Worm (Caenorhabditis elegans) whole organism, L2 larva: ENCODE data around the gene T23E1.1.

Experiments used
- C34F6.9 ChIP-seq: fragments of 150-350 bp; optimal IDR thresholded peaks from 2 replicates; lab custom pipeline; 2014; ENCODE audit warnings: missing biosample characterization, missing genetic modification characterization
- F13H6.1 ChIP-seq: sonication (generic microtip); optimal IDR thresholded peaks from 2 replicates; lab custom pipeline; 2016; ENCODE audit warnings: missing genetic modification characterization, missing compliant biosample characterization
- Y55F3AM.14 ChIP-seq: fragments of 200-800 bp; sonication (Bioruptor generic); optimal IDR thresholded peaks from 2 replicates; lab custom pipeline; 2018; ENCODE audit warnings: mild to moderate bottlenecking, missing genetic modification characterization, missing compliant biosample characterization
- ZK546.5 ChIP-seq: sonication (generic microtip); optimal IDR thresholded peaks from 2 replicates; lab custom pipeline; 2017; ENCODE audit warnings: missing biosample characterization, missing genetic modification characterization
- alr-1 ChIP-seq: fragments of 150-350 bp; optimal IDR thresholded peaks from 2 replicates; lab custom pipeline; 2014; ENCODE audit warnings: missing biosample characterization, missing genetic modification characterization
- aly-2 ChIP-seq: fragments of 150-350 bp; optimal IDR thresholded peaks from 2 replicates; lab custom pipeline; 2014; ENCODE audit warnings: missing biosample characterization, missing genetic modification characterization
- ceh-82 ChIP-seq: fragments of 150-350 bp; optimal IDR thresholded peaks from 2 replicates; lab custom pipeline; 2014; ENCODE audit warnings: missing biosample characterization, missing genetic modification characterization
- crh-2 ChIP-seq: sonication (generic microtip); optimal IDR thresholded peaks from 2 replicates; lab custom pipeline; 2017; ENCODE audit warnings: missing biosample characterization, missing genetic modification characterization
- egl-27 ChIP-seq: sonication (generic microtip); optimal IDR thresholded peaks from 3 replicates; lab custom pipeline; 2017; ENCODE audit warnings: missing biosample characterization, missing genetic modification reagents, missing genetic modification characterization
- fos-1 ChIP-seq: fragments of 150-350 bp; optimal IDR thresholded peaks from 2 replicates; lab custom pipeline; 2014; ENCODE audit warnings: missing biosample characterization, missing genetic modification characterization
- gmeb-1 ChIP-seq: fragments of 150-350 bp; optimal IDR thresholded peaks from 2 replicates; lab custom pipeline; 2014; ENCODE audit warnings: missing biosample characterization, missing genetic modification characterization
- lin-11 ChIP-seq: fragments of 150-350 bp; sonication (generic microtip); optimal IDR thresholded peaks from 2 replicates; lab custom pipeline; 2014; ENCODE audit warnings: missing biosample characterization, missing genetic modification characterization, inconsistent platforms, mixed read lengths
- lin-39 ChIP-seq: fragments of 150-350 bp; optimal IDR thresholded peaks from 2 replicates; lab custom pipeline; 2014; ENCODE audit warnings: missing biosample characterization, missing genetic modification reagents, missing genetic modification characterization
- lsy-2 ChIP-seq, 2 experiments: fragments of 150-350 bp in 1 of 2; sonication (generic microtip) in 1 of 2; optimal IDR thresholded peaks; 2 replicates each; lab custom pipeline; 2014 to 2017; ENCODE audit warnings: missing biosample characterization in 2 of 2, missing genetic modification characterization in 2 of 2
- mbf-1 ChIP-seq: sonication (generic microtip); optimal IDR thresholded peaks from 2 replicates; lab custom pipeline; 2017; ENCODE audit warnings: missing biosample characterization, missing genetic modification characterization
- mdl-1 ChIP-seq, 2 experiments: fragments of 150-350 bp in 1 of 2; sonication (generic microtip) in 1 of 2; optimal IDR thresholded peaks; 2 replicates each; lab custom pipeline; 2017; ENCODE audit warnings: missing biosample characterization in 2 of 2, missing genetic modification characterization in 2 of 2
- nhr-10 ChIP-seq: sonication (generic microtip); optimal IDR thresholded peaks from 2 replicates; lab custom pipeline; 2017; ENCODE audit warnings: missing biosample characterization, missing genetic modification characterization
- nhr-12 ChIP-seq: fragments of 150-350 bp; optimal IDR thresholded peaks from 2 replicates; lab custom pipeline; 2014; ENCODE audit warnings: missing biosample characterization, missing genetic modification characterization
- nhr-129 ChIP-seq: fragments of 150-350 bp; optimal IDR thresholded peaks from 2 replicates; lab custom pipeline; 2014; ENCODE audit warnings: missing biosample characterization, missing genetic modification characterization
- nhr-21 ChIP-seq: fragments of 150-350 bp; optimal IDR thresholded peaks from 2 replicates; lab custom pipeline; 2014; ENCODE audit warnings: missing biosample characterization, missing genetic modification characterization
- nhr-23 ChIP-seq: fragments of 150-350 bp; optimal IDR thresholded peaks from 2 replicates; lab custom pipeline; 2014; ENCODE audit warnings: missing biosample characterization, missing genetic modification reagents, missing genetic modification characterization
- nhr-25 ChIP-seq: fragments of 150-350 bp; sonication (generic microtip); optimal IDR thresholded peaks from 3 replicates; lab custom pipeline; 2014; ENCODE audit warnings: missing biosample characterization, missing genetic modification characterization
- nhr-6 ChIP-seq: fragments of 150-350 bp; optimal IDR thresholded peaks from 2 replicates; lab custom pipeline; 2014; ENCODE audit warnings: missing biosample characterization, missing genetic modification characterization
- skn-1 ChIP-seq: sonication (generic microtip); optimal IDR thresholded peaks from 2 replicates; lab custom pipeline; 2017; ENCODE audit warnings: missing biosample characterization, missing genetic modification characterization
- sma-3 ChIP-seq: sonication (generic microtip); optimal IDR thresholded peaks from 2 replicates; lab custom pipeline; 2016; ENCODE audit warnings: missing genetic modification reagents, missing genetic modification characterization, missing compliant biosample characterization
- sma-9 ChIP-seq, 2 experiments: fragments of 150-350 bp in 1 of 2; sonication (generic microtip) in 1 of 2; optimal IDR thresholded peaks; 2 replicates each; lab custom pipeline; 2014 to 2016; ENCODE audit warnings: missing genetic modification characterization in 2 of 2, mild to moderate bottlenecking in 1 of 2, missing biosample characterization in 1 of 2, missing compliant biosample characterization in 1 of 2, missing genetic modification reagents in 1 of 2, moderate library complexity in 1 of 2
- snpc-4 ChIP-seq: fragments of 150-350 bp; optimal IDR thresholded peaks from 2 replicates; lab custom pipeline; 2014; ENCODE audit warnings: missing biosample characterization, missing genetic modification characterization
- unc-39 ChIP-seq: fragments of 150-350 bp; optimal IDR thresholded peaks from 2 replicates; lab custom pipeline; 2014; ENCODE audit warnings: missing biosample characterization, missing genetic modification characterization
- unc-55 ChIP-seq: fragments of 150-350 bp; sonication (generic microtip); optimal IDR thresholded peaks from 3 replicates; lab custom pipeline; 2014; ENCODE audit warnings: missing biosample characterization, missing genetic modification reagents, missing genetic modification characterization
- unc-62 ChIP-seq: fragments of 150-350 bp; optimal IDR thresholded peaks from 2 replicates; lab custom pipeline; 2014; ENCODE audit warnings: missing biosample characterization, missing genetic modification reagents, missing genetic modification characterization
- zag-1 ChIP-seq: fragments of 150-350 bp; optimal IDR thresholded peaks from 2 replicates; lab custom pipeline; 2014; ENCODE audit warnings: missing biosample characterization, missing genetic modification characterization
- ztf-1 ChIP-seq: fragments of 200-800 bp; sonication (Bioruptor generic); conservative IDR thresholded peaks from 2 replicates; pipeline ENCODE4 v1.3.6; 2022; ENCODE audit warnings: missing genetic modification characterization, missing compliant biosample characterization
- ztf-11 ChIP-seq: sonication (generic microtip); optimal IDR thresholded peaks from 2 replicates; lab custom pipeline; 2017; ENCODE audit warnings: missing biosample characterization, missing genetic modification characterization
- ztf-4 ChIP-seq: fragments of 150-350 bp; optimal IDR thresholded peaks from 2 replicates; lab custom pipeline; 2014; ENCODE audit warnings: missing biosample characterization, missing genetic modification characterization

T23E1.1 gene

DNA sequence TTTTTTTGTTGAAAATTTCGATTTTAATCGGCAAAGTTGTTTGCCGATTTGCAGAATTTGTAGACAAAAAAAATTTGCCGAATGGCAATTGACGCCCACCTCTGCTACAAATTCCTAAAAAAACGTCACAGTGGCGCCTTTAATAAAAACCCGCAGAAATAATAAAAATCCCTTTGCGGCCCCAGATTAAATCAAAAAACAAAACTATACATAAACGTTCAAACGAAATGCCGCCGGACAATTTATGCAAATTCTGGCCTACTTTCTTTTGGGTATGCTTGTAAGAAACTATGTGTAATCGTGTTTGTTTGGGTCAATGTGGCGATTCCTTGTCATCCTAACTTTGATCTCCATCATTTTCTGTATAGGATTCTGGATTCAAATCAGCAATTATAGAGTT, at the start of gene T23E1.1:
T23E1.1 (plus strand) TSS at position 301 of the 400 bp plus-strand sequence.
- TF ChIP-seq ztf-11 (tag; lab: Kevin White, UChicago): no peak
- TF ChIP-seq lin-39: no peak
- TF ChIP-seq lin-11: no peak
- TF ChIP-seq ztf-1 (GFP tag; lab: Robert Waterston, UW): no peak
- no peak for TF ChIP-seq C34F6.9 (tag; lab: Kevin White, UChicago)
- TF ChIP-seq ZK546.5 (tag; lab: Kevin White, UChicago): no peak
- TF ChIP-seq skn-1: no peak
- TF ChIP-seq, all 48 proteins: peak for 0

DNA sequence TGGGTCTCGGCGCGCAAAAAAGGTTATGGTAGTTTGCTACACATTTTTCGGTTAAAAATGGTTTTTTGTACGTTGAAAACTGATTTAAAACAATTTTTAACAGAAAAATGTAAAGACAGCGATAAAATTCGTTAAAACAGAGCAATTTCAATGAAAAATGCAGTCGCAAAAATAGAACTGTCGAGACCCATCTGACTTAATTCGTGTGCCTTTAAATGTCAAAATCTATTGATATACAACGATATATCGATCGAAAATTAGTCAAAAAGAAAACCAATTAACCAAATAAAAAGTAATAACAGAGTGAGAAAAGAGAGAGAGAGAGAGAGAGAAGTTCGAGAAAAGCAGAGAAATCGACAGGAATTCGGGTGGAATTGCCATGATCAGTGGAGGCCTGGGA, 30.1 kb upstream of the T23E1.1 start:
- TF ChIP-seq snpc-4: no peak
- no peak for TF ChIP-seq nhr-10 (tag; lab: Kevin White, UChicago)
- no peak for TF ChIP-seq unc-39 (tag; lab: Kevin White, UChicago)
- TF ChIP-seq nhr-129 (tag; lab: Kevin White, UChicago): no peak
- no peak for TF ChIP-seq mdl-1 (tag; optimal IDR thresholded peaks at IDR 0.05; lab: Kevin White, UChicago)
- no peak for TF ChIP-seq nhr-25 (tag; lab: Kevin White, UChicago)
- TF ChIP-seq C34F6.9 (tag; lab: Kevin White, UChicago): no peak
- no peak for TF ChIP-seq nhr-21 (tag; lab: Kevin White, UChicago)
- no peak for TF ChIP-seq lsy-2 (tag; optimal IDR thresholded peaks at IDR 0.05; lab: Kevin White, UChicago)
- no peak for TF ChIP-seq nhr-6 (tag; lab: Kevin White, UChicago)
- TF ChIP-seq alr-1 (tag; lab: Kevin White, UChicago): no peak
- TF ChIP-seq nhr-23 (tag; lab: Kevin White, UChicago): no peak
- no peak for TF ChIP-seq Y55F3AM.14
- no peak for TF ChIP-seq egl-27
- no peak for TF ChIP-seq ceh-82 (tag; lab: Kevin White, UChicago)
- TF ChIP-seq unc-62 (GFP tag; lab: Kevin White, UChicago): no peak
- no peak for TF ChIP-seq ztf-4
- no peak for TF ChIP-seq ztf-1 (GFP tag; lab: Robert Waterston, UW)
- TF ChIP-seq, all 48 proteins: peak for 0

DNA sequence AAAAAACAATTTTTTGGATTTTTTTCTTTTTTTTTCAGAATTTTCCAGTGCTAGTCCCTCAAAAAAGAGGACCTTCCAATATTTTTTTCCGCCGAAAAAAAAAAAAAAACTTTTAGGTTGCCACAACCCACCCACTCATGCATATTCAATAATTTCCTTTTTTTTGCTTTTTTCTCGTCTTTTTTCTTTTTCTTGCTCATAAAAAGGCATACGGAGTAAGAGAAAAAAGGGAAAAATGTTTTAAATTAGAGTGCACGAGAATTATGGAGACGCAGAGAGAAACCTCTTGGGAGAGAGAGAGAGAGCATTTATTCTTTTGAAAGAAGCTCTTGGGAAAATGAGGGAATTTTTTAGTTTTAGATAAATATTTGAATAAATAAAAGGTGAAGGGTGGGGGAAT, 23.2 kb upstream of the T23E1.1 start:
- no peak for TF ChIP-seq gmeb-1 (tag; lab: Kevin White, UChicago)
- TF ChIP-seq C34F6.9 (tag; lab: Kevin White, UChicago): peak; percentile 55
- no peak for TF ChIP-seq aly-2 (tag; lab: Kevin White, UChicago)
- TF ChIP-seq unc-55 (GFP tag; lab: Kevin White, UChicago): peak; percentile 23
- no peak for TF ChIP-seq sma-3 (GFP tag; lab: Kevin White, UChicago)
- no peak for TF ChIP-seq egl-27

DNA sequence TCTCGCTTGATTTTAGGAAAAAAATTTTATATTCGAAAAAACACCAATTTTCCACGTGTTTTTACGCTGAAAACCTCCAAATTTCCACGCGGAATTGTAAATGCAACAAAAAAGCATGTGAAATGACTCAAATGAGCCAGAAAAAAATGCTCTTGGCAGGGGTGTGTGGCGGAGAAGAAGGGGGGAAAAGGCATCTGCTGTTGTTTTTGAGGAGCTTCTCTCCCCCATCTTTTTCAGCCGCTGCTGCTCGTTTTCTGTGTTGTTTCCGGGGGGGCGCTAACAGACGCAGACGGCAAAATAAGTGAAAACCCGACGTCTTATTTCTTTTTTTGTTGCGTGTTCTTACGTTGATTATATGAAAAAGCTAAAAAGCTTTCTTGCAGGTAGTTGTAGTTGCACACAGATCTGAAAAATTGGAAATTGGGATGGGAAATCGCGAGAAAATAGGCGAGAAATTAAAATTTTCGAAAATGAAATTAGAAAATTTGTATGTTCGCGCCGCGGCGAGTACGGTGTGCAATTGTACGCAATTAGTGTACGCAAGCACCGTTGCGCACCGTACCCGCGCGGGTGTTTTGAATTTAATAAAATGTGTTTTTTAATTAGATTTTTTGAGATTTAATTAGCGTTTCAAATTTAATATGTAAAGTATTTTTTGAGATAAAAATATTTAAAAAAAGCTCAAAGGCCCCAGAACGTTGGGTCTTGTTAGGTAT, 19.1 kb upstream of the T23E1.1 start:
- TF ChIP-seq nhr-129 (tag; lab: Kevin White, UChicago) (peak; percentile 16), lsy-2 (tag; optimal IDR thresholded peaks at IDR 0.05; lab: Kevin White, UChicago) (peak; percentile 9 to 34), unc-55 (GFP tag; lab: Kevin White, UChicago) (peak; percentile 50), gmeb-1 (tag; lab: Kevin White, UChicago) (no peak), C34F6.9 (tag; lab: Kevin White, UChicago) (peak; percentile 15)

DNA sequence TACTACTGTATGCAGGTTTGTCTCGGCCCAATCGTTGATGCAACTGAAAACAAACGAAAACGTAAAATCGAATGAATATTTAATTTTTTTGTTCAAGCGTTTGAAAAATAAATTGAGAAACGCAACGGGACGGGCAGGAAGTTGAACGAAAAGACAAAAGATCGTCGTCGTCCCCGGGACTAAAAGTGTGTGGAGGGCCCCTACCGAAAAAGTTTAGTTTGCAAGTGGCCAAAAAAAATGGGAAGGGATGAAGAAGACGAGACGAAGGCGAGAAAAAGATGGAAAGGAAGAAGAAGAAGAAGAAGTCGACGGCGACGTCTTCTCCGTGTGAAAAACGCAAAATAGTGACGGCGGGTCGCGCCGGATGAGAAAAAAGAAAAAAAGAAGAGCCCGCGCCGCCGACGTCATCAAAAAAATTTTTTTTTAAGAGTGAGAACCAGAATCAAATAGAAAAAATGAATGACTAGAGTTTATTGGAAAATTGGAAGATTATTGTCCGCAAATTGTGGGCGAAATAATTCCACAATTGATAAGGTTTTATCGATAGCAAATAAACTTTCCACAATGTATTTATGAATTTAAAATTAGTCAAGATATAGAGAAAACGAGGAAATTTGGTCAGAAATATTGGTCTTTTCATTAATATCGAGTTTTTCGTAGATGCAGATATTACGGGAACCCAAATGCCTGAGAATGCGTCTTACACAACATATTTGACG, 17.9 kb upstream of the T23E1.1 start, which contains the start of gene mca-3:
mca-3 (minus strand) TSS at position 51 of the 719 bp plus-strand sequence.
- TF ChIP-seq sma-9 (GFP tag; optimal IDR thresholded peaks at IDR 0.05; lab: Kevin White, UChicago) (no peak), sma-9 (tag; optimal IDR thresholded peaks at IDR 0.05; lab: Kevin White, UChicago) (no peak), zag-1 (tag; lab: Kevin White, UChicago) (peak; percentile 6), mbf-1 (tag; lab: Kevin White, UChicago) (no peak), unc-55 (GFP tag; lab: Kevin White, UChicago) (peak; percentile 24), F13H6.1 (tag; lab: Kevin White, UChicago) (peak; percentile 41), nhr-10 (tag; lab: Kevin White, UChicago) (no peak), snpc-4 (no peak), fos-1 (tag; lab: Kevin White, UChicago) (peak; percentile 58), nhr-12 (tag; lab: Kevin White, UChicago) (no peak), C34F6.9 (tag; lab: Kevin White, UChicago) (peak; percentile 12), crh-2 (tag; lab: Kevin White, UChicago) (no peak)
- TF ChIP-seq, all 48 proteins: peak for 5
